ENCODE assay signal across 7 worm cellular contexts in the genomic region with DNA sequence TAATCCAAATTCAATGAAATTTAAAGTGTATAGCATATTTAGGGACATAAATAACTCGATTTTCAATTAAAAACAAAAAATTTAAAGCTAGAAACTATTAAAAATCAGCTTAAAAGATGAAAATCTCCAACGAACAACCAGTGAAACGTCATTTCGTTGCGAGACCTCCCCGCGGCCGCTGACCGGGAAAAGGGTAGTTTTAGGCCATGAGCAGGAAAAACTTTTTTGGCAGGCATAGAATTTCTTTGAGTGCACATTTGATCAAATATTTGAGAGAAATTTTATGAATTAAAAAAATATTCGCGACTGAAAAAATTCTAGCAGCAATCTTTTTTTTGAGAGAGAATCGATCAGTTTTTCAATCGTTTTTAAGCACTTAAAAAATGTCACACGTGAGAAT.
TF ChIP-seq lines count a peak whose summit lies in the region.

No protein-coding gene starts in this region.

TF ChIP-seq in whole organism, L1 larva, 84 proteins besides CTCF, POLR2A, EP300 and RAD21 (continues in another document):
- TF ChIP-seq snu-23 (GFP tag; optimal IDR thresholded peaks at IDR 0.05; lab: Kevin White, UChicago) (peak; percentile 52), dpl-1 (GFP tag; optimal IDR thresholded peaks at IDR 0.05; lab: Kevin White, UChicago) (peak; percentile 27 to 69 (median 50)), lir-3 (tag; optimal IDR thresholded peaks at IDR 0.05; lab: Kevin White, UChicago; ENCODE audit: poor library complexity) (peak; percentile 56), ceh-90 (tag; optimal IDR thresholded peaks at IDR 0.05; lab: Kevin White, UChicago) (peak; percentile 49), nhr-85 (tag; lab: Kevin White, UChicago) (peak; percentile 70), lin-35 (GFP tag; optimal IDR thresholded peaks at IDR 0.05; lab: Kevin White, UChicago) (peak; percentile 46 to 66), nhr-71 (tag; optimal IDR thresholded peaks at IDR 0.05; lab: Kevin White, UChicago) (peak; percentile 60), nhr-20 (tag; optimal IDR thresholded peaks at IDR 0.05; lab: Kevin White, UChicago) (peak; percentile 38), elt-2 (tag; optimal IDR thresholded peaks at IDR 0.05; lab: Kevin White, UChicago) (no peak), isw-1 (GFP tag; IDR thresholded peaks at IDR 0.05; lab: Robert Waterston, UW) (peak; percentile 34), lin-14 (GFP tag; optimal IDR thresholded peaks at IDR 0.05; lab: Kevin White, UChicago) (peak; percentile 63), lsy-2 (tag; optimal IDR thresholded peaks at IDR 0.05; lab: Kevin White, UChicago) (peak; percentile 39 to 73)

TF ChIP-seq in whole organism, L2 larva, 48 proteins besides CTCF, POLR2A, EP300 and RAD21 (continues in another document):
- no peak for TF ChIP-seq dmd-4 (tag; optimal IDR thresholded peaks at IDR 0.05; lab: Kevin White, UChicago)
- no peak for TF ChIP-seq ztf-4 (tag; optimal IDR thresholded peaks at IDR 0.05; lab: Kevin White, UChicago)
- no peak for TF ChIP-seq nhr-11 (tag; optimal IDR thresholded peaks at IDR 0.05; lab: Kevin White, UChicago)
- no peak for TF ChIP-seq elt-1 (tag; optimal IDR thresholded peaks at IDR 0.05; lab: Kevin White, UChicago)
- TF ChIP-seq lin-39 (tag; optimal IDR thresholded peaks at IDR 0.05; lab: Kevin White, UChicago) = no peak
- peak in 1 of 2 experiments; percentile 78 for TF ChIP-seq lsy-2 (tag; optimal IDR thresholded peaks at IDR 0.05; lab: Kevin White, UChicago)
- no peak for TF ChIP-seq aly-2 (tag; optimal IDR thresholded peaks at IDR 0.05; lab: Kevin White, UChicago)
- peak; percentile 68 for TF ChIP-seq C34F6.9 (tag; optimal IDR thresholded peaks at IDR 0.05; lab: Kevin White, UChicago)
- no peak for TF ChIP-seq ceh-16 (tag; optimal IDR thresholded peaks at IDR 0.05; lab: Kevin White, UChicago)
- peak; percentile 9 for TF ChIP-seq sma-9 (GFP tag; optimal IDR thresholded peaks at IDR 0.05; lab: Kevin White, UChicago)
- no peak for TF ChIP-seq sma-9 (tag; optimal IDR thresholded peaks at IDR 0.05; lab: Kevin White, UChicago)
- no peak for TF ChIP-seq gmeb-1 (tag; optimal IDR thresholded peaks at IDR 0.05; lab: Kevin White, UChicago)
- no peak for TF ChIP-seq skn-1 (tag; optimal IDR thresholded peaks at IDR 0.05; lab: Kevin White, UChicago)

TF ChIP-seq in whole organism, L3 larva, 47 proteins besides CTCF, POLR2A, EP300 and RAD21 (continues in another document):
- no peak for TF ChIP-seq nhr-11 (tag; optimal IDR thresholded peaks at IDR 0.05; lab: Kevin White, UChicago)
- peak; percentile 54 for TF ChIP-seq nhr-23 (tag; optimal IDR thresholded peaks at IDR 0.05; lab: Kevin White, UChicago)
- TF ChIP-seq nhr-25 (tag; optimal IDR thresholded peaks at IDR 0.05; lab: Kevin White, UChicago) = peak; percentile 0
- peak; percentile 65 for TF ChIP-seq nfya-1 (tag; optimal IDR thresholded peaks at IDR 0.05; lab: Kevin White, UChicago; ENCODE audit: insufficient read depth)
- TF ChIP-seq hmg-11 (tag; optimal IDR thresholded peaks at IDR 0.05; lab: Kevin White, UChicago) = peak; percentile 77
- TF ChIP-seq lin-15B (tag; optimal IDR thresholded peaks at IDR 0.05; lab: Kevin White, UChicago) = peak; percentile 84
- peak; percentile 14 for TF ChIP-seq nhr-43 (tag; optimal IDR thresholded peaks at IDR 0.05; lab: Kevin White, UChicago; ENCODE audit: poor library complexity, severe bottlenecking)
- TF ChIP-seq snpc-4 (tag; optimal IDR thresholded peaks at IDR 0.05; lab: Kevin White, UChicago) = peak; percentile 12
- peak; percentile 59 for TF ChIP-seq pha-4 (tag; optimal IDR thresholded peaks at IDR 0.05; lab: Kevin White, UChicago)
- peak; percentile 10 for TF ChIP-seq pqm-1 (tag; optimal IDR thresholded peaks at IDR 0.05; lab: Kevin White, UChicago)
- no peak for TF ChIP-seq nhr-67 (tag; optimal IDR thresholded peaks at IDR 0.05; lab: Kevin White, UChicago)
- no peak for TF ChIP-seq skn-1 (tag; optimal IDR thresholded peaks at IDR 0.05; lab: Kevin White, UChicago)

TF ChIP-seq in whole organism, L4 larva, 104 proteins besides CTCF, POLR2A, EP300 and RAD21 (continues in another document):
- no peak for TF ChIP-seq lin-39 (tag; optimal IDR thresholded peaks at IDR 0.05; lab: Kevin White, UChicago)
- TF ChIP-seq lin-1 (GFP tag; IDR thresholded peaks at IDR 0.05; lab: Robert Waterston, UW) = no peak
- TF ChIP-seq R02D3.7 (tag; optimal IDR thresholded peaks at IDR 0.05; lab: Kevin White, UChicago) = no peak
- TF ChIP-seq mxl-2 (GFP tag; conservative IDR thresholded peaks at IDR 0.05; lab: Robert Waterston, UW) = no peak
- TF ChIP-seq spr-1 (tag; optimal IDR thresholded peaks at IDR 0.05; lab: Kevin White, UChicago) = no peak
- TF ChIP-seq lsy-2 (tag; optimal IDR thresholded peaks at IDR 0.05; lab: Kevin White, UChicago) = peak in 1 of 2 experiments; percentile 78
- no peak for TF ChIP-seq lin-15B (tag; optimal IDR thresholded peaks at IDR 0.05; lab: Kevin White, UChicago)
- no peak for TF ChIP-seq Y75B8A.6 (GFP tag; IDR thresholded peaks at IDR 0.05; lab: Robert Waterston, UW)
- TF ChIP-seq nhr-10 (tag; optimal IDR thresholded peaks at IDR 0.05; lab: Kevin White, UChicago) = no peak
- peak; percentile 74 for TF ChIP-seq unc-130 (GFP tag; optimal IDR thresholded peaks at IDR 0.05; lab: Kevin White, UChicago)
- TF ChIP-seq daf-12 (tag; optimal IDR thresholded peaks at IDR 0.05; lab: Kevin White, UChicago) = no peak
- TF ChIP-seq dve-1 (tag; optimal IDR thresholded peaks at IDR 0.05; lab: Kevin White, UChicago; ENCODE audit: insufficient read depth) = peak; percentile 51
- TF ChIP-seq vab-7 (GFP tag; IDR thresholded peaks at IDR 0.05; lab: Robert Waterston, UW) = 0 out of 2 replicates have a peak, but pooled peaks have one; percentile 24

TF ChIP-seq in whole organism, late embryonic, 69 proteins besides CTCF, POLR2A, EP300 and RAD21 (continues in another document):
- no peak for TF ChIP-seq elt-4 (tag; optimal IDR thresholded peaks at IDR 0.05; lab: Kevin White, UChicago)
- TF ChIP-seq ceh-2 (tag; optimal IDR thresholded peaks at IDR 0.05; lab: Kevin White, UChicago) = peak; percentile 50
- no peak for TF ChIP-seq syd-9 (tag; optimal IDR thresholded peaks at IDR 0.05; lab: Kevin White, UChicago)
- no peak for TF ChIP-seq ceh-45 (GFP tag; IDR thresholded peaks at IDR 0.05; lab: Robert Waterston, UW)
- TF ChIP-seq C08G9.2 (tag; optimal IDR thresholded peaks at IDR 0.05; lab: Kevin White, UChicago) = peak; percentile 52
- TF ChIP-seq pha-4 (tag; optimal IDR thresholded peaks at IDR 0.05; lab: Kevin White, UChicago) = no peak
- no peak for TF ChIP-seq rnt-1 (tag; optimal IDR thresholded peaks at IDR 0.05; lab: Kevin White, UChicago)
- TF ChIP-seq hlh-15 (tag; optimal IDR thresholded peaks at IDR 0.05; lab: Kevin White, UChicago) = no peak
- TF ChIP-seq ceh-24 (tag; optimal IDR thresholded peaks at IDR 0.05; lab: Kevin White, UChicago) = no peak
- no peak for TF ChIP-seq fkh-6 (tag; optimal IDR thresholded peaks at IDR 0.05; lab: Kevin White, UChicago)
- TF ChIP-seq F13H6.1 (tag; optimal IDR thresholded peaks at IDR 0.05; lab: Kevin White, UChicago) = no peak
- peak; percentile 12 for TF ChIP-seq elt-2 (tag; optimal IDR thresholded peaks at IDR 0.05; lab: Kevin White, UChicago)
- TF ChIP-seq K09A11.1 (tag; optimal IDR thresholded peaks at IDR 0.05; lab: Kevin White, UChicago; ENCODE audit: insufficient read depth) = no peak
- TF ChIP-seq ceh-31 (tag; optimal IDR thresholded peaks at IDR 0.05; lab: Kevin White, UChicago) = peak; percentile 73
- TF ChIP-seq pros-1 (tag; optimal IDR thresholded peaks at IDR 0.05; lab: Kevin White, UChicago) = no peak

TF ChIP-seq in whole organism, mixed stage, embryonic, 35 proteins besides CTCF, POLR2A, EP300 and RAD21:
- no peak for TF ChIP-seq flh-1 (GFP tag; optimal IDR thresholded peaks at IDR 0.05; lab: Kevin White, UChicago)
- no peak for TF ChIP-seq mls-2 (tag; optimal IDR thresholded peaks at IDR 0.05; lab: Kevin White, UChicago)
- TF ChIP-seq mep-1 (tag; optimal IDR thresholded peaks at IDR 0.05; lab: Kevin White, UChicago) = peak; percentile 52
- TF ChIP-seq nhr-76 (tag; optimal IDR thresholded peaks at IDR 0.05; lab: Kevin White, UChicago) = no peak
- no peak for TF ChIP-seq drap-1 (GFP tag; optimal IDR thresholded peaks at IDR 0.05; lab: Kevin White, UChicago)
- TF ChIP-seq unc-120 (tag; optimal IDR thresholded peaks at IDR 0.05; lab: Kevin White, UChicago; ENCODE audit: poor library complexity, severe bottlenecking) = no peak
- no peak for TF ChIP-seq mab-5 (tag; optimal IDR thresholded peaks at IDR 0.05; lab: Kevin White, UChicago)
- peak; percentile 32 for TF ChIP-seq lsy-2 (tag; optimal IDR thresholded peaks at IDR 0.05; lab: Kevin White, UChicago)

TF ChIP-seq in whole organism, young adult, 124 proteins besides CTCF, POLR2A, EP300 and RAD21 (continues in another document):
- TF ChIP-seq xnd-1 (tag; optimal IDR thresholded peaks at IDR 0.05; lab: Kevin White, UChicago) (peak; percentile 59), efl-1 (GFP tag; optimal IDR thresholded peaks at IDR 0.05; lab: Kevin White, UChicago) (peak; percentile 77), mcd-1 (GFP tag; IDR thresholded peaks at IDR 0.05; lab: Robert Waterston, UW) (peak; percentile 59), lin-35 (GFP tag; optimal IDR thresholded peaks at IDR 0.05; lab: Kevin White, UChicago) (no peak), unc-130 (GFP tag; optimal IDR thresholded peaks at IDR 0.05; lab: Kevin White, UChicago) (peak; percentile 20), ceh-100 (GFP tag; IDR thresholded peaks at IDR 0.05; lab: Robert Waterston, UW) (peak; percentile 34; the same call in 1 of the 2 replicates), lir-1 (GFP tag; conservative IDR thresholded peaks at IDR 0.05; lab: Robert Waterston, UW) (no peak), dox-1 (GFP tag; IDR thresholded peaks at IDR 0.05; lab: Robert Waterston, UW) (peak; percentile 81), attf-5 (GFP tag; optimal IDR thresholded peaks at IDR 0.05; lab: Kevin White, UChicago) (peak; percentile 72), let-607 (tag; optimal IDR thresholded peaks at IDR 0.05; lab: Kevin White, UChicago) (peak; percentile 85 to 91), rcor-1 (GFP tag; IDR thresholded peaks at IDR 0.05; lab: Robert Waterston, UW) (no peak), ztf-18 (tag; optimal IDR thresholded peaks at IDR 0.05; lab: Kevin White, UChicago) (peak; percentile 12), F37B4.10 (GFP tag; IDR thresholded peaks at IDR 0.05; lab: Robert Waterston, UW) (no peak), ztf-25 (GFP tag; IDR thresholded peaks at IDR 0.05; lab: Robert Waterston, UW) (peak; percentile 55; the same call in 1 of the 2 replicates), cebp-1 (GFP tag; IDR thresholded peaks at IDR 0.05; lab: Robert Waterston, UW) (no peak), cebp-1 (tag; optimal IDR thresholded peaks at IDR 0.05; lab: Kevin White, UChicago) (peak; percentile 36), sdz-38 (tag; optimal IDR thresholded peaks at IDR 0.05; lab: Kevin White, UChicago) (no peak), dpff-1 (tag; optimal IDR thresholded peaks at IDR 0.05; lab: Kevin White, UChicago) (no peak), tbp1 (GFP tag; optimal IDR thresholded peaks at IDR 0.05; lab: Kevin White, UChicago) (peak; percentile 10), ztf-28 (GFP tag; IDR thresholded peaks at IDR 0.05; lab: Robert Waterston, UW) (0 out of 2 replicates have a peak, but pooled peaks have one; percentile 61), atf-7 (tag; optimal IDR thresholded peaks at IDR 0.05; lab: Kevin White, UChicago) (no peak), ceh-27 (GFP tag; optimal IDR thresholded peaks at IDR 0.05; lab: Kevin White, UChicago) (peak; percentile 4)
